Worm (Caenorhabditis elegans): ENCODE measurements around the gene C35D10.5.

The C35D10.5 gene

ce11 chrIII:4875663-4876062, 13.5 kb downstream of the C35D10.5 start (continued):
- no peak for TF ChIP-seq unc-130 (tag; optimal IDR thresholded peaks at IDR 0.05)
- peak; percentile 2 for TF ChIP-seq swsn-7 (tag; optimal IDR thresholded peaks at IDR 0.05)
- TF ChIP-seq dpl-1 (GFP tag; optimal IDR thresholded peaks at IDR 0.05): peak in 1 of 3 experiments; percentile 40
- peak; percentile 47 for TF ChIP-seq egl-13 (tag; optimal IDR thresholded peaks at IDR 0.05)
- no peak for TF ChIP-seq ces-1 (GFP tag; optimal IDR thresholded peaks at IDR 0.05)
- no peak for TF ChIP-seq efl-3 (GFP tag; optimal IDR thresholded peaks at IDR 0.05)
- TF ChIP-seq tlp-1 (tag; optimal IDR thresholded peaks at IDR 0.05): no peak
- no peak for TF ChIP-seq nhr-84 (tag; optimal IDR thresholded peaks at IDR 0.05)
- TF ChIP-seq pag-3 (tag; optimal IDR thresholded peaks at IDR 0.05; ENCODE audit: borderline replicate concordance, insufficient read depth): no peak
- TF ChIP-seq xbp-1 (tag; optimal IDR thresholded peaks at IDR 0.05): no peak
- no peak for TF ChIP-seq jun-1 (tag; optimal IDR thresholded peaks at IDR 0.05)
- no peak for TF ChIP-seq unc-62 (GFP tag; optimal IDR thresholded peaks at IDR 0.05)
- TF ChIP-seq nhr-11 (tag; optimal IDR thresholded peaks at IDR 0.05): no peak
- no peak for TF ChIP-seq snu-23 (GFP tag; optimal IDR thresholded peaks at IDR 0.05)
- TF ChIP-seq rnt-1 (tag; optimal IDR thresholded peaks at IDR 0.05): no peak
- TF ChIP-seq lin-39 (tag; optimal IDR thresholded peaks at IDR 0.05): no peak
- peak in 2 of 3 experiments; percentile 3 to 6 for TF ChIP-seq ceh-82 (tag; optimal IDR thresholded peaks at IDR 0.05)
- peak in 1 of 2 experiments; percentile 20 for TF ChIP-seq lin-35 (GFP tag; optimal IDR thresholded peaks at IDR 0.05)
- TF ChIP-seq hpl-2 (GFP tag; optimal IDR thresholded peaks at IDR 0.05): no peak
- TF ChIP-seq nhr-71 (tag; optimal IDR thresholded peaks at IDR 0.05): no peak
- TF ChIP-seq egl-27 (tag; optimal IDR thresholded peaks at IDR 0.05): no peak
- TF ChIP-seq unc-98 (GFP tag; IDR thresholded peaks at IDR 0.05): no peak
- TF ChIP-seq nhr-20 (tag; optimal IDR thresholded peaks at IDR 0.05): no peak
- TF ChIP-seq lir-3 (tag; optimal IDR thresholded peaks at IDR 0.05; ENCODE audit: poor library complexity): no peak
- peak in 1 of 2 experiments; percentile 7 for TF ChIP-seq lsy-2 (tag; optimal IDR thresholded peaks at IDR 0.05)
- no peak for TF ChIP-seq sox-4 (tag; optimal IDR thresholded peaks at IDR 0.05)
- no peak for TF ChIP-seq nhr-77 (tag; optimal IDR thresholded peaks at IDR 0.05)
- no peak for TF ChIP-seq elt-2 (tag; optimal IDR thresholded peaks at IDR 0.05)
- no peak for TF ChIP-seq fos-1 (tag; optimal IDR thresholded peaks at IDR 0.05)
- TF ChIP-seq mdl-1 (tag; optimal IDR thresholded peaks at IDR 0.05): no peak
- TF ChIP-seq elt-3 (tag; optimal IDR thresholded peaks at IDR 0.05): no peak
- no peak for TF ChIP-seq zag-1 (tag; optimal IDR thresholded peaks at IDR 0.05)
- no peak for TF ChIP-seq pax-3 (tag; optimal IDR thresholded peaks at IDR 0.05)

- peak; percentile 84 to 92 (median 89) for TF ChIP-seq dpl-1 (GFP tag; optimal IDR thresholded peaks at IDR 0.05)
- TF ChIP-seq nhr-47 (tag; optimal IDR thresholded peaks at IDR 0.05): peak; percentile 48
- TF ChIP-seq nhr-85 (tag): no peak
- TF ChIP-seq xbp-1 (tag; optimal IDR thresholded peaks at IDR 0.05): peak; percentile 36
- TF ChIP-seq lin-14 (GFP tag; optimal IDR thresholded peaks at IDR 0.05): peak; percentile 18
- peak; percentile 23 for TF ChIP-seq swsn-7 (tag; optimal IDR thresholded peaks at IDR 0.05)
- peak; percentile 39 for TF ChIP-seq mep-1 (tag; optimal IDR thresholded peaks at IDR 0.05)
- TF ChIP-seq ceh-88 (GFP tag; IDR thresholded peaks at IDR 0.05): no peak
- no peak for TF ChIP-seq isw-1 (GFP tag; IDR thresholded peaks at IDR 0.05)
- peak; percentile 62 for TF ChIP-seq snu-23 (GFP tag; optimal IDR thresholded peaks at IDR 0.05)
- no peak for TF ChIP-seq vab-15 (tag; optimal IDR thresholded peaks at IDR 0.05)
- TF ChIP-seq C16A3.4 (tag; optimal IDR thresholded peaks at IDR 0.05): peak; percentile 57
- TF ChIP-seq efl-1 (optimal IDR thresholded peaks at IDR 0.05): peak; percentile 90 to 96
- TF ChIP-seq efl-1 (GFP tag; optimal IDR thresholded peaks at IDR 0.05 in 1 of 2): peak; percentile 90 to 99
- peak; percentile 85 to 94 for TF ChIP-seq lin-35 (GFP tag; optimal IDR thresholded peaks at IDR 0.05)
- TF ChIP-seq nhr-19 (GFP tag; conservative IDR thresholded peaks at IDR 0.05): peak; percentile 20; the same call in 1 of the 2 replicates
- peak; percentile 41 for TF ChIP-seq rnt-1 (tag; optimal IDR thresholded peaks at IDR 0.05)
- TF ChIP-seq F16B12.6 (tag; optimal IDR thresholded peaks at IDR 0.05): peak; percentile 4
- peak; percentile 16 for TF ChIP-seq fkh-8 (tag; optimal IDR thresholded peaks at IDR 0.05)
- TF ChIP-seq C04F5.9 (tag; optimal IDR thresholded peaks at IDR 0.05): peak; percentile 5
- TF ChIP-seq blmp-1 (tag; optimal IDR thresholded peaks at IDR 0.05): peak; percentile 46
- TF ChIP-seq lin-15B (tag; optimal IDR thresholded peaks at IDR 0.05): peak; percentile 51
- TF ChIP-seq nhr-20 (tag; optimal IDR thresholded peaks at IDR 0.05): peak; percentile 36
- TF ChIP-seq nhr-71 (tag; optimal IDR thresholded peaks at IDR 0.05): peak; percentile 51
- peak; percentile 27 for TF ChIP-seq tbx-2 (tag; optimal IDR thresholded peaks at IDR 0.05)
- TF ChIP-seq irx-1 (tag; optimal IDR thresholded peaks at IDR 0.05): no peak
- peak; percentile 42 to 73 for TF ChIP-seq lsy-2 (tag; optimal IDR thresholded peaks at IDR 0.05)
- no peak for TF ChIP-seq ztf-4 (tag; optimal IDR thresholded peaks at IDR 0.05)
- peak in 2 of 3 experiments; percentile 2 to 30 for TF ChIP-seq ceh-82 (tag; optimal IDR thresholded peaks at IDR 0.05)
Observed at ce11 chrIII:4878281-4878680, 16.1 kb downstream of the C35D10.5 start, which contains the start of the genes tost-1 and arx-6. Gene tost-1 (minus strand): TSS chrIII:4878311. Gene arx-6 (plus strand): TSS chrIII:4878658.

Data from whole organism, L1 larva.